Fruit fly (Drosophila melanogaster): ENCODE data around the gene sim.

sim gene

dm6 chr3R:13057121-13057805 is at the start of gene sim (continued):
- peak; percentile 32; the same call in 1 of the 2 replicates for TF ChIP-seq gsb (GFP tag; IDR thresholded peaks at IDR 0.05)
- 0 out of 4 replicates have a peak, but pooled peaks have one; percentile 21 for TF ChIP-seq Dll (GFP tag; IDR thresholded peaks at IDR 0.05; ENCODE audit: partially characterized antibody)
- no peak for TF ChIP-seq croc (GFP tag; conservative IDR thresholded peaks at IDR 0.05)
- TF ChIP-seq CG32772 (GFP tag; IDR thresholded peaks at IDR 0.05), result no peak
- no peak for TF ChIP-seq Elba2 (GFP tag; optimal IDR thresholded peaks at IDR 0.05)
- TF ChIP-seq sim (GFP tag; IDR thresholded peaks at IDR 0.05), result peak; percentile 59; the same call in 1 of the 2 replicates
- 0 out of 2 replicates have a peak, but pooled peaks have one; percentile 24 for TF ChIP-seq CG17328 (GFP tag; IDR thresholded peaks at IDR 0.05)
- TF ChIP-seq CG9932 (GFP tag; IDR thresholded peaks at IDR 0.05), result 0 out of 2 replicates have a peak, but pooled peaks have one; percentile 21
- TF ChIP-seq E2f2 (GFP tag; IDR thresholded peaks at IDR 0.05), result no peak
- TF ChIP-seq Bgb (GFP tag; IDR thresholded peaks at IDR 0.05; ENCODE audit: partially characterized antibody), result peak; percentile 17; the same call in 1 of the 2 replicates
- no peak for TF ChIP-seq CG11398 (GFP tag; optimal IDR thresholded peaks at IDR 0.05)
- TF ChIP-seq knrl (GFP tag; IDR thresholded peaks at IDR 0.05; ENCODE audit: partially characterized antibody), result 0 out of 3 replicates have a peak, but pooled peaks have one; percentile 25
- no peak for TF ChIP-seq CG3281 (GFP tag; optimal IDR thresholded peaks at IDR 0.05)
- no peak for TF ChIP-seq D19A (tag; optimal IDR thresholded peaks at IDR 0.05)
- no peak for TF ChIP-seq vvl (GFP tag; IDR thresholded peaks at IDR 0.05)
- TF ChIP-seq yki (optimal IDR thresholded peaks at IDR 0.05), result no peak
- TF ChIP-seq Oli (tag; optimal IDR thresholded peaks at IDR 0.05), result no peak
- no peak for TF ChIP-seq Doc3 (GFP tag; IDR thresholded peaks at IDR 0.05; ENCODE audit: partially characterized antibody)
- no peak for TF ChIP-seq cad (GFP tag; optimal IDR thresholded peaks at IDR 0.05)
- no peak for TF ChIP-seq CG4820 (GFP tag; optimal IDR thresholded peaks at IDR 0.05)
- TF ChIP-seq CG31441 (GFP tag; IDR thresholded peaks at IDR 0.05), result no peak
- TF ChIP-seq Jarid2 (GFP tag; optimal IDR thresholded peaks at IDR 0.05), result peak; percentile 43
- TF ChIP-seq Nf-YA (GFP tag; IDR thresholded peaks at IDR 0.05), result 0 out of 2 replicates have a peak, but pooled peaks have one; percentile 28
- no peak for TF ChIP-seq pros (GFP tag; optimal IDR thresholded peaks at IDR 0.05)
- TF ChIP-seq rib (GFP tag; IDR thresholded peaks at IDR 0.05), result 0 out of 2 replicates have a peak, but pooled peaks have one; percentile 29
- no peak for TF ChIP-seq CG12155 (GFP tag; optimal IDR thresholded peaks at IDR 0.05)
- TF ChIP-seq CG2129 (GFP tag; IDR thresholded peaks at IDR 0.05; ENCODE audit: partially characterized antibody), result no peak
- TF ChIP-seq Med (GFP tag), result peak; percentile 27
- TF ChIP-seq CG2199 (GFP tag; IDR thresholded peaks at IDR 0.05), result 0 out of 3 replicates have a peak, but pooled peaks have one; percentile 53
- no peak for TF ChIP-seq CG10959 (GFP tag; IDR thresholded peaks at IDR 0.05)
- TF ChIP-seq Sry-δ (GFP tag; optimal IDR thresholded peaks at IDR 0.05), result no peak
- TF ChIP-seq Dp (GFP tag; optimal IDR thresholded peaks at IDR 0.05), result no peak
- TF ChIP-seq CG6683 (GFP tag; optimal IDR thresholded peaks at IDR 0.05), result no peak
- TF ChIP-seq CG6175 (GFP tag; IDR thresholded peaks at IDR 0.05), result no peak; the same call in 2 of the 3 replicates
- TF ChIP-seq CG6254 (GFP tag; optimal IDR thresholded peaks at IDR 0.05), result no peak
- no peak for TF ChIP-seq CG2202 (tag; optimal IDR thresholded peaks at IDR 0.05)
- no peak for TF ChIP-seq MESR4 (GFP tag; optimal IDR thresholded peaks at IDR 0.05)

- TF ChIP-seq gt (GFP tag; IDR thresholded peaks at IDR 0.05) (no peak), Dfd (GFP tag; optimal IDR thresholded peaks at IDR 0.05) (no peak), CG8765 (GFP tag; IDR thresholded peaks at IDR 0.05) (no peak), CG11085 (GFP tag; IDR thresholded peaks at IDR 0.05) (no peak), yki (optimal IDR thresholded peaks at IDR 0.05) (no peak), CG12104 (GFP tag; optimal IDR thresholded peaks at IDR 0.05) (no peak), oc (tag; optimal IDR thresholded peaks at IDR 0.05) (no peak), z (GFP tag; IDR thresholded peaks at IDR 0.05) (no peak), Eip74EF (GFP tag; optimal IDR thresholded peaks at IDR 0.05) (no peak), hkb (optimal IDR thresholded peaks at IDR 0.05) (no peak), hkb (GFP tag; IDR thresholded peaks at IDR 0.05) (no peak), CTCF (GFP tag; optimal IDR thresholded peaks at IDR 0.05) (no peak), toy (GFP tag; IDR thresholded peaks at IDR 0.05) (no peak), inv (GFP tag; IDR thresholded peaks at IDR 0.05; ENCODE audit: partially characterized antibody) (no peak), CG13894 (tag; optimal IDR thresholded peaks at IDR 0.05) (no peak)
These were observed 48.0 kb upstream of the sim start, which contains the start of gene CG11656 for dm6 chr3R:13009595-13009994. CG11656 (plus strand) TSS chr3R:13009895.

Data from whole organism, embryonic.